Worm (Caenorhabditis elegans) whole organism, L1 larva: ENCODE results near the gene eelo-2.

Experiments used
- C16A3.4 ChIP-seq: fragments of 150-350 bp; optimal IDR thresholded peaks from 2 replicates; lab custom pipeline; 2014; ENCODE audit warnings: missing biosample characterization, missing genetic modification characterization
- aha-1 ChIP-seq: fragments of 150-350 bp; optimal IDR thresholded peaks from 2 replicates; lab custom pipeline; 2014; ENCODE audit warnings: missing biosample characterization, missing genetic modification characterization
- alr-1 ChIP-seq: fragments of 200-800 bp; sonication (Bioruptor generic); optimal IDR thresholded peaks from 2 replicates; lab custom pipeline; 2018; ENCODE audit warnings: borderline replicate concordance, mild to moderate bottlenecking, missing genetic modification characterization, missing compliant biosample characterization
- dpl-1 ChIP-seq, 3 experiments: fragments of 150-350 bp in 2 of 3; sonication (generic microtip) in 1 of 3; optimal IDR thresholded peaks; 2 replicates each; lab custom pipeline; 2014 to 2017; ENCODE audit warnings: missing biosample characterization in 3 of 3, missing genetic modification characterization in 3 of 3, missing genetic modification reagents in 3 of 3
- dsc-1 ChIP-seq: sonication (generic microtip); optimal IDR thresholded peaks from 2 replicates; lab custom pipeline; 2016; ENCODE audit warnings: mild to moderate bottlenecking, missing genetic modification characterization, missing compliant biosample characterization
- efl-1 ChIP-seq, 4 experiments: fragments of 150-350 bp; optimal IDR thresholded peaks in 3 of 4; peaks in 1 of 4; 1 replicate in 1 of 4; 2 replicates in 3 of 4; lab custom pipeline; 2014; ENCODE audit warnings: missing biosample characterization in 2 of 4, missing genetic modification characterization in 2 of 4, missing genetic modification reagents in 2 of 4
- efl-3 ChIP-seq: fragments of 200-800 bp; sonication (Bioruptor generic); optimal IDR thresholded peaks from 2 replicates; lab custom pipeline; 2018; ENCODE audit warnings: mild to moderate bottlenecking, missing genetic modification characterization, missing compliant biosample characterization
- elt-2 ChIP-seq: sonication (generic microtip); optimal IDR thresholded peaks from 2 replicates; lab custom pipeline; 2016; ENCODE audit warnings: missing genetic modification characterization, mild to moderate bottlenecking, inconsistent platforms, missing compliant biosample characterization, missing genetic modification reagents
- fkh-4 ChIP-seq: sonication (generic microtip); optimal IDR thresholded peaks from 2 replicates; lab custom pipeline; 2016; ENCODE audit warnings: missing compliant biosample characterization, missing genetic modification characterization, borderline replicate concordance
- fkh-8 ChIP-seq: sonication (generic microtip); optimal IDR thresholded peaks from 2 replicates; lab custom pipeline; 2016; ENCODE audit warnings: mild to moderate bottlenecking, missing genetic modification characterization, missing compliant biosample characterization
- hlh-4 ChIP-seq: sonication (generic microtip); optimal IDR thresholded peaks from 2 replicates; lab custom pipeline; 2016; ENCODE audit warnings: mild to moderate bottlenecking, missing genetic modification characterization, missing compliant biosample characterization
- hpl-2 ChIP-seq: fragments of 150-350 bp; optimal IDR thresholded peaks from 2 replicates; lab custom pipeline; 2014; ENCODE audit warnings: missing biosample characterization, missing genetic modification reagents, missing genetic modification characterization
- isw-1 ChIP-seq: fragments of 200-800 bp; sonication (Bioruptor generic); IDR thresholded peaks from 2 replicates; pipeline ENCODE4 v1.3.6; 2022; ENCODE audit warnings: missing genetic modification characterization, missing compliant biosample characterization
- jun-1 ChIP-seq: fragments of 150-350 bp; optimal IDR thresholded peaks from 2 replicates; lab custom pipeline; 2014; ENCODE audit warnings: missing biosample characterization, missing genetic modification reagents, missing genetic modification characterization
- lin-14 ChIP-seq: fragments of 200-800 bp; sonication (Bioruptor generic); optimal IDR thresholded peaks from 2 replicates; lab custom pipeline; 2018; ENCODE audit warnings: mild to moderate bottlenecking, missing genetic modification characterization, moderate library complexity, missing compliant biosample characterization
- lin-35 ChIP-seq, 2 experiments: fragments of 150-350 bp; optimal IDR thresholded peaks; 2 replicates each; lab custom pipeline; 2014; ENCODE audit warnings: missing biosample characterization in 2 of 2, missing genetic modification characterization in 2 of 2, missing genetic modification reagents in 2 of 2
- lir-3 ChIP-seq: sonication (generic microtip); optimal IDR thresholded peaks from 2 replicates; lab custom pipeline; 2016; ENCODE audit warnings: mild to moderate bottlenecking, missing genetic modification characterization, moderate library complexity, missing compliant biosample characterization; ENCODE audit not compliant: poor library complexity
- nhr-28 ChIP-seq: fragments of 150-350 bp; optimal IDR thresholded peaks from 2 replicates; lab custom pipeline; 2014; ENCODE audit warnings: missing biosample characterization, missing genetic modification characterization
- nhr-47 ChIP-seq: sonication (generic microtip); optimal IDR thresholded peaks from 2 replicates; lab custom pipeline; 2016; ENCODE audit warnings: mild to moderate bottlenecking, missing genetic modification characterization, moderate library complexity, missing compliant biosample characterization
- nhr-71 ChIP-seq: sonication (generic microtip); optimal IDR thresholded peaks from 2 replicates; lab custom pipeline; 2016; ENCODE audit warnings: mild to moderate bottlenecking, missing genetic modification characterization, moderate library complexity, missing compliant biosample characterization
- pax-3 ChIP-seq: fragments of 200-800 bp; sonication (Bioruptor generic); optimal IDR thresholded peaks from 2 replicates; lab custom pipeline; 2018; ENCODE audit warnings: mild to moderate bottlenecking, missing genetic modification characterization, moderate library complexity, missing compliant biosample characterization
- sox-4 ChIP-seq: sonication (generic microtip); optimal IDR thresholded peaks from 2 replicates; lab custom pipeline; 2016; ENCODE audit warnings: missing genetic modification characterization, missing compliant biosample characterization
- unc-30 ChIP-seq: sonication (generic microtip); optimal IDR thresholded peaks from 2 replicates; lab custom pipeline; 2017; ENCODE audit warnings: missing biosample characterization, missing genetic modification characterization
- unc-62 ChIP-seq: fragments of 150-350 bp; optimal IDR thresholded peaks from 2 replicates; lab custom pipeline; 2014; ENCODE audit warnings: missing biosample characterization, missing genetic modification reagents, missing genetic modification characterization
- xbp-1 ChIP-seq: sonication (generic microtip); optimal IDR thresholded peaks from 2 replicates; lab custom pipeline; 2016; ENCODE audit warnings: missing genetic modification characterization, missing compliant biosample characterization

Gene eelo-2

DNA sequence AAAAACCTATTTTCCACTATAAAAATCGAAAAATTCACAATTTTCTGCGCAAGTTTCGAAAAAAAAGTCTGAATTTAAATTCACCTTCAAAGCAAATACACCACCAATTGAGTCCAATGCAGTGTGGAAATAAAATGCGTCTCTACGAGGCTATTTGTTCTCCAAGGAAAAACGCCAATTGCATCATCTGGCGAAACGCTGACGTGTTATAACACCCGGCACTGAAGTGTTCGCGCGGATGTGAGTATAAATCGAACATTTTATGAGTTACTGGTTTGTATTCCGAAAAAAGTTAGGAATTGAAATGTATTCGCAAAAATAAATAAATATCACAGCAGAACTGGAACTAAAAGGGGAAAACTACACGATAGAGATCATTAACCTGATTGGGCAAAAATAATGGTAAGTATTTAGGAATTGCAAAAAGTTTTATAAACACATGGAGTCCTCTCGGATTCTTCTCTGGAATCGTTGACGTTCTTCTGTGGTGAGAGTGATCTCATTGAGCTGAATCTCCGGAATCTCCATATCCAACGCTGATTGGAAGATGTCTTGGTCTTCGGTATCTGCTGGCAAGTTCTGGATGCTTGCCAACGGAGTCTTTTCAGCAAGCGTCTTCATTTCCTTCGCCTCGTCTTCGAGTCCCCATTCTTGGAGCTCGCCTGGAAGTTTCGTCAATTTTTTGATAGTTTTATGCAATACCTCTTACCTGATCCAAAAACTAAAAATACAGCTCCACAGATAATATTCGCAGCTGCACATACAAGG, 38.2 kb downstream of the eelo-2 start, which contains the start of gene zipt-7.1:
Gene zipt-7.1 (minus strand): TSS at position 232 of the 768 bp plus-strand sequence.
- peak; percentile 58 for TF ChIP-seq xbp-1 (tag; lab: Kevin White, UChicago)
- TF ChIP-seq efl-1 (optimal IDR thresholded peaks at IDR 0.05; lab: Kevin White, UChicago) = no peak
- TF ChIP-seq efl-1 (GFP tag; optimal IDR thresholded peaks at IDR 0.05 in 1 of 2; lab: Kevin White, UChicago) = peak in 1 of 2 experiments; percentile 57
- no peak for TF ChIP-seq alr-1 (tag; lab: Kevin White, UChicago)
- no peak for TF ChIP-seq nhr-47 (tag; lab: Kevin White, UChicago)
- TF ChIP-seq C16A3.4 (tag; lab: Kevin White, UChicago) = no peak

DNA sequence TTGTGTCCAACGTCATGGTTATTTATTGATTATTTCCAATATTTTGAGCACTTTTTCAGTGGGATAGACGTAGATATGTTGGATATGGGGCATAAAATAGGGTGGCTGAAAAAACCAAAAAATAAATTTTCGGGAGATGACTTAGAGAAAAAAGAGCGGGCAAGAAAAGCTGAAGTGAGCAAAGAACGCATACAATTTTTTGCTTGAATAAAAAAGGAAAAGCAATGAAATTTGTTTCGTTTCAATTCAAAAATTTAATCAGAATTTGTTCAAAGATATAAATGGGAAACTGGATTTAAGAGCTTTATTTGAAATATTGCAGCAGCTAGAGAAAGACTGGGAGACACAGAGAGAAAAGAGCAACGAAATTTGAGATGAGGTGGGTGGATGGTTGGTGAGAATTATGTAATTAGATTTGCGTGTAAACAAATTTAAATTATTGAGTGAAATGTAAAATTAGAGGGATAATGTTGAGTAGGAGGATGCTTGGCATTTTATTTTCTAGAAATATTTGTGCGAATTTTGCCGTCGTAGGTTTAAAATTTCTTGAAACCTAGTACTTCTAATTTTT, 41.8 kb downstream of the eelo-2 start, which contains the start of the genes T28F3.11 and slc-17.4:
Gene T28F3.11 (minus strand): TSS at position 51 of the 571 bp plus-strand sequence.
Gene slc-17.4 (minus strand): TSS at position 105 of the 571 bp plus-strand sequence.
- TF ChIP-seq unc-62 (GFP tag; lab: Kevin White, UChicago) = no peak
- TF ChIP-seq unc-30 (tag; lab: Kevin White, UChicago) = no peak
- TF ChIP-seq lin-14 (GFP tag; lab: Kevin White, UChicago) = peak; percentile 43

DNA sequence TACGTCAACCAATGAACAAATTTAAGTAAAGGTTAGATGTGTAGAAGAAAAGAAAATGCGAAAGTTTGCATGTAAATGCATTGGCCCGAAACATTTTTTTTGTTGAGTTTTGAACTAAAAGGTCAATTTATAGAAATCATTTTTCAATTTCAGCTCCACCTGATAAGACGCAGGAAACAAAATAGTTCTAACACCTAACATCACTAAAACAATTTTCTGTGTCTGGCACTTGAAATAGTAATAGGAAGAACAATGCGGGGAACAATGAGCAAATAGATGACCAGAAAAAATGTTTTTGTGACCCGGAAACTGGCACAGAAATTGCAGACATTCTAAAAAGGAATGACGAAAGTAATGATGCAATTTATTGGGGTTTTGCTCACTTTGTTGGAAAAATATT, 42.4 kb downstream of the eelo-2 start:
- TF ChIP-seq nhr-71 = no peak
- TF ChIP-seq isw-1 = no peak
- TF ChIP-seq efl-3 = no peak
- TF ChIP-seq aha-1 = no peak
- no peak for TF ChIP-seq hpl-2
- no peak for TF ChIP-seq nhr-28 (tag; lab: Kevin White, UChicago)
- TF ChIP-seq jun-1 (tag; lab: Kevin White, UChicago) = no peak
- peak; percentile 9 for TF ChIP-seq elt-2 (tag; lab: Kevin White, UChicago)
- no peak for TF ChIP-seq lir-3
- TF ChIP-seq lin-35 (GFP tag; optimal IDR thresholded peaks at IDR 0.05; lab: Kevin White, UChicago) = peak in 1 of 2 experiments; percentile 21
- no peak for TF ChIP-seq fkh-8 (tag; lab: Kevin White, UChicago)
- no peak for TF ChIP-seq sox-4 (tag; lab: Kevin White, UChicago)

DNA sequence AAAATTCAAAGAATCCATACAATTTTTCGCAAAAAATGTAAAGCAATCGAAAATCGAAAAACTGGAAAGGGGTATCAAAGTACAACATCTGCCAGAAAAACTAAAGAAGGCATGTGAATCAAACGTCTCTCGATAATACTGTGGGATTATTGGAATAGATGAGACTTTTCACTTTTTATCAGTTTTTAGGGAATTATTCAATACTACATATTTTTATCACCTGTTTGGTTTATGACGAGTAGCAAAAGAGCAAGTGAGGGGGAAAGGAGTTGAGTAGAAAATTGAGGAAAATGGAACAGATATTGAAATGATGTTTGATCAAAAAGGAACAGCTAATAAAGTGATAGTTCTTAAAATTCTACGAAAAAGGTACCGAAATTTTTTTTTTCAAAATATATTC, 43.1 kb downstream of the eelo-2 start:
- peak; percentile 41 for TF ChIP-seq elt-2 (tag; lab: Kevin White, UChicago)
- no peak for TF ChIP-seq lir-3

DNA sequence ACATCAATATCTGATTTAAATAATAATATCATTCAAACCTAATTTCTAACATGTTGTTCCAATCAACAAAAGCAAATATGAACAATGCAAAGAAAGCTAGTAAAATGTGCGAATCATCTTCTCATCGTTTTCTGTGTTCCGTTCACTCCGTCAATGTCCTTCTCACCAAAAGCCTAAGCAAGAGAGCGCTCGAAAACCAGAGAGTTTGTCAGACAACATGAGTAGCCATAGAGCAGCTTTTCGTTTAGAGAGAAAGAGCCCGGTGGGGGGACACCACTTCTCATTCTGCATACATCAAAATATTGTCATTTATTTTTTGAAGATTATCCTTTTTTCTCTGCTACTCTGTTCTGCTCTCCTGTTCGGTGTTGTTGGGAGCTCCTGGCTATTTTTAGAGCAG, 43.7 kb downstream of the eelo-2 start:
- peak; percentile 62 for TF ChIP-seq dsc-1 (tag; lab: Kevin White, UChicago)
- TF ChIP-seq dpl-1 (GFP tag; optimal IDR thresholded peaks at IDR 0.05; lab: Kevin White, UChicago) = peak in 1 of 3 experiments; percentile 27
- TF ChIP-seq pax-3 (tag; lab: Kevin White, UChicago) = no peak
- no peak for TF ChIP-seq efl-1 (optimal IDR thresholded peaks at IDR 0.05; lab: Kevin White, UChicago)
- TF ChIP-seq efl-1 (GFP tag; optimal IDR thresholded peaks at IDR 0.05 in 1 of 2; lab: Kevin White, UChicago) = peak in 1 of 2 experiments; percentile 77
- peak in 1 of 2 experiments; percentile 36 for TF ChIP-seq lin-35 (GFP tag; optimal IDR thresholded peaks at IDR 0.05; lab: Kevin White, UChicago)
- TF ChIP-seq nhr-47 (tag; lab: Kevin White, UChicago) = peak; percentile 11
- peak; percentile 27 for TF ChIP-seq fkh-8 (tag; lab: Kevin White, UChicago)
- no peak for TF ChIP-seq fkh-4
- TF ChIP-seq, all 84 proteins: peak for 6

DNA sequence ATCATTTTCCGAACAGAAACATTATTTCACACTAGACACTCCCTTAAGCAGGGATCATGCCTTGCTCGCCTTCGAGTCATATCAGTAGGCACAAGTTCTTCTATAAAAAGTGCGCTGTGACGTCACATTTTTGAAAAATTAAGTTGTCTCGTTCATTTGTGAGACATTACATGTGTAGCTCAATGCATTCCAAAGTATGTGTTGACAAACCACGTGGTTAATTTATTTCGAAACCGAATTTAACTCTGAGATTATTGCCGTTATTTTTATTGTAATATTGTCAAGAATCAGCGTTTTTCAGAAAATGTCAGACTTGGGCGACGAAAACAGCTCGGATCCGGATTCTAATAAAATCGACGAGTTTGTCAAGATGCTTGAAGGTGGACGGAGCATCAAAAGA, 44.6 kb downstream of the eelo-2 start, which contains the start of gene T28F3.5:
Gene T28F3.5 (plus strand): TSS at position 301 of the 400 bp plus-strand sequence.
- no peak for TF ChIP-seq efl-1 (optimal IDR thresholded peaks at IDR 0.05; lab: Kevin White, UChicago)
- peak in 1 of 2 experiments; percentile 84 for TF ChIP-seq efl-1 (GFP tag; optimal IDR thresholded peaks at IDR 0.05 in 1 of 2; lab: Kevin White, UChicago)
- no peak for TF ChIP-seq hlh-4 (tag; lab: Kevin White, UChicago)
